Fruit fly (Drosophila melanogaster): ENCODE results near the gene abd-A.

The abd-A gene

dm6 chr3R:16837583-16838198 is 7.8 kb upstream of the abd-A start (continued):
- TF ChIP-seq dmrt99B (tag; optimal IDR thresholded peaks at IDR 0.05) (peak; percentile 70), knrl (GFP tag; IDR thresholded peaks at IDR 0.05; ENCODE audit: partially characterized antibody) (no peak), nerfin-2 (GFP tag; IDR thresholded peaks at IDR 0.05; ENCODE audit: partially characterized antibody) (no peak), CG12744 (GFP tag; optimal IDR thresholded peaks at IDR 0.05) (no peak), CG9609 (GFP tag; optimal IDR thresholded peaks at IDR 0.05) (no peak), CG3407 (GFP tag; optimal IDR thresholded peaks at IDR 0.05) (peak; percentile 24), Blimp-1 (GFP tag; optimal IDR thresholded peaks at IDR 0.05) (peak; percentile 74), ems (GFP tag; optimal IDR thresholded peaks at IDR 0.05) (no peak), nerfin-1 (tag; optimal IDR thresholded peaks at IDR 0.05) (peak; percentile 43), psq (GFP tag; optimal IDR thresholded peaks at IDR 0.05) (no peak), CG16779 (GFP tag; IDR thresholded peaks at IDR 0.05) (no peak), ato (GFP tag; IDR thresholded peaks at IDR 0.05; ENCODE audit: partially characterized antibody) (no peak), bbx (GFP tag; IDR thresholded peaks at IDR 0.05; ENCODE audit: partially characterized antibody) (no peak), fd96Cb (tag; optimal IDR thresholded peaks at IDR 0.05) (peak; percentile 61), CG3995 (GFP tag; optimal IDR thresholded peaks at IDR 0.05) (no peak), exex (tag; optimal IDR thresholded peaks at IDR 0.05) (no peak), CG8359 (GFP tag; optimal IDR thresholded peaks at IDR 0.05; ENCODE audit: borderline replicate concordance) (no peak), p53 (GFP tag; optimal IDR thresholded peaks at IDR 0.05) (no peak), cg (GFP tag; optimal IDR thresholded peaks at IDR 0.05) (no peak), Chrac-16 (GFP tag; optimal IDR thresholded peaks at IDR 0.05) (peak; percentile 45), CG7839 (tag; optimal IDR thresholded peaks at IDR 0.05) (peak; percentile 65), MTF-1 (GFP tag; optimal IDR thresholded peaks at IDR 0.05; ENCODE audit: borderline replicate concordance) (no peak), Nf-YB (GFP tag; optimal IDR thresholded peaks at IDR 0.05) (peak; percentile 52), CG8290 (GFP tag; optimal IDR thresholded peaks at IDR 0.05) (no peak), CG8290 (tag; optimal IDR thresholded peaks at IDR 0.05) (no peak), fd64A (GFP tag; optimal IDR thresholded peaks at IDR 0.05) (no peak), ab (GFP tag; optimal IDR thresholded peaks at IDR 0.05) (no peak), Ets65A (GFP tag) (no peak), CG17385 (GFP tag; optimal IDR thresholded peaks at IDR 0.05) (peak; percentile 37), Scr (GFP tag; IDR thresholded peaks at IDR 0.05; ENCODE audit: partially characterized antibody) (no peak), CG10462 (GFP tag; optimal IDR thresholded peaks at IDR 0.05) (no peak), kay (GFP tag; optimal IDR thresholded peaks at IDR 0.05) (no peak), z (GFP tag; IDR thresholded peaks at IDR 0.05) (peak; percentile 44; the same call in 1 of the 3 replicates), CG15514 (GFP tag; optimal IDR thresholded peaks at IDR 0.05) (no peak), CG32767 (GFP tag; IDR thresholded peaks at IDR 0.05) (no peak), H2.0 (GFP tag; IDR thresholded peaks at IDR 0.05) (0 out of 2 replicates have a peak, but pooled peaks have one; percentile 12), Optix (GFP tag; IDR thresholded peaks at IDR 0.05) (no peak), Atf3 (GFP tag; optimal IDR thresholded peaks at IDR 0.05) (no peak), insv (GFP tag; optimal IDR thresholded peaks at IDR 0.05) (no peak), Hr3 (GFP tag; optimal IDR thresholded peaks at IDR 0.05) (no peak), E2f1 (GFP tag; IDR thresholded peaks at IDR 0.05) (peak; percentile 55), CG13424 (tag; optimal IDR thresholded peaks at IDR 0.05) (peak; percentile 66), TFAM (GFP tag; optimal IDR thresholded peaks at IDR 0.05) (no peak), Sox102F (GFP tag; optimal IDR thresholded peaks at IDR 0.05) (peak; percentile 73), CG30020 (tag; optimal IDR thresholded peaks at IDR 0.05) (no peak), her (GFP tag; optimal IDR thresholded peaks at IDR 0.05) (no peak), Stat92E (GFP tag; optimal IDR thresholded peaks at IDR 0.05) (no peak), Side (GFP tag; optimal IDR thresholded peaks at IDR 0.05) (no peak), CoRest (tag; optimal IDR thresholded peaks at IDR 0.05) (peak; percentile 62)
